Fruit fly (Drosophila melanogaster) whole organism, embryonic: ENCODE measurements around the gene CG7906.

ENCODE experiments used
- CG10366 ChIP-seq: fragments of 200-800 bp; sonication (Bioruptor generic); IDR thresholded peaks from 2 replicates; pipeline ENCODE4 v1.3.6; 2022; ENCODE audit warnings: missing biosample characterization, missing genetic modification characterization
- CG10431 ChIP-seq: fragments of 200-800 bp; sonication (Bioruptor generic); optimal IDR thresholded peaks from 3 replicates; lab custom pipeline; 2018; ENCODE audit warnings: missing biosample characterization, mild to moderate bottlenecking, missing genetic modification characterization
- CG11560 ChIP-seq: fragments of 200-800 bp; sonication (Bioruptor generic); IDR thresholded peaks from 3 replicates; pipeline ENCODE4 v1.3.6; 2022; ENCODE audit warnings: missing biosample characterization, missing genetic modification characterization
- CG12659 ChIP-seq: fragments of 200-800 bp; sonication (Bioruptor generic); optimal IDR thresholded peaks from 3 replicates; lab custom pipeline; 2017; ENCODE audit warnings: mild to moderate bottlenecking, missing biosample characterization, missing genetic modification reagents, missing genetic modification characterization
- CG14014 ChIP-seq: fragments of 200-800 bp; sonication (Bioruptor generic); IDR thresholded peaks from 2 replicates; pipeline ENCODE4 v1.3.6; 2022; ENCODE audit warnings: missing biosample characterization, missing genetic modification characterization
- CG14050 ChIP-seq: fragments of 200-800 bp; sonication (Bioruptor generic); IDR thresholded peaks from 3 replicates; pipeline ENCODE4 v1.3.6; 2022; ENCODE audit warnings: missing biosample characterization, missing genetic modification characterization
- CG16815 ChIP-seq: fragments of 200-800 bp; sonication (Bioruptor generic); optimal IDR thresholded peaks from 3 replicates; lab custom pipeline; 2017; ENCODE audit warnings: missing biosample characterization, mild to moderate bottlenecking, missing genetic modification characterization
- CG17361 ChIP-seq: fragments of 200-800 bp; sonication (Bioruptor generic); IDR thresholded peaks from 3 replicates; pipeline ENCODE4 v1.3.6; 2022; ENCODE audit warnings: missing biosample characterization, missing genetic modification characterization
- CG18599 ChIP-seq: fragments of 200-800 bp; sonication (Bioruptor generic); optimal IDR thresholded peaks from 3 replicates; lab custom pipeline; 2017; ENCODE audit warnings: missing biosample characterization, missing genetic modification characterization, mild to moderate bottlenecking, moderate library complexity, missing genetic modification reagents
- CG2129 ChIP-seq: fragments of 200-800 bp; sonication (Bioruptor generic); IDR thresholded peaks from 2 replicates; pipeline ENCODE4 v1.3.6; 2022; ENCODE audit warnings: missing biosample characterization, missing genetic modification characterization; ENCODE audit not compliant: partially characterized antibody
- CG2199 ChIP-seq: fragments of 200-800 bp; sonication (Bioruptor generic); IDR thresholded peaks from 3 replicates; pipeline ENCODE4 v1.3.6; 2022; ENCODE audit warnings: missing biosample characterization, missing genetic modification characterization
- CG2202 ChIP-seq: fragments of 200-800 bp; sonication (Bioruptor generic); optimal IDR thresholded peaks from 2 replicates; lab custom pipeline; 2018; ENCODE audit warnings: missing biosample characterization, mild to moderate bottlenecking, missing genetic modification characterization
- CG3065 ChIP-seq: fragments of 200-800 bp; sonication (Bioruptor generic); optimal IDR thresholded peaks from 2 replicates; lab custom pipeline; 2016; ENCODE audit warnings: missing biosample characterization, missing genetic modification characterization
- CG32772 ChIP-seq: fragments of 200-800 bp; sonication (Bioruptor generic); IDR thresholded peaks from 2 replicates; pipeline ENCODE4 v1.3.6; 2022; ENCODE audit warnings: missing biosample characterization, missing genetic modification characterization
- CG3281 ChIP-seq: fragments of 200-800 bp; sonication (Bioruptor generic); optimal IDR thresholded peaks from 3 replicates; lab custom pipeline; 2017; ENCODE audit warnings: missing biosample characterization, mild to moderate bottlenecking, missing genetic modification characterization
- CG3407 ChIP-seq: fragments of 200-800 bp; sonication (Bioruptor generic); optimal IDR thresholded peaks from 2 replicates; lab custom pipeline; 2018; ENCODE audit warnings: missing biosample characterization, mild to moderate bottlenecking, missing genetic modification characterization
- CG34224 ChIP-seq: fragments of 200-800 bp; sonication (Bioruptor generic); IDR thresholded peaks from 3 replicates; pipeline ENCODE4 v1.3.6; 2022; ENCODE audit warnings: missing biosample characterization, missing genetic modification characterization; ENCODE audit not compliant: partially characterized antibody
- CG5180 ChIP-seq: fragments of 200-800 bp; sonication (Bioruptor generic); optimal IDR thresholded peaks from 3 replicates; lab custom pipeline; 2017; ENCODE audit warnings: missing biosample characterization, missing genetic modification characterization, mild to moderate bottlenecking, moderate library complexity, missing genetic modification reagents
- CG6254 ChIP-seq: fragments of 200-800 bp; sonication (Bioruptor generic); optimal IDR thresholded peaks from 3 replicates; lab custom pipeline; 2017; ENCODE audit warnings: mild to moderate bottlenecking, missing biosample characterization, missing genetic modification reagents, missing genetic modification characterization
- CG6854 ChIP-seq: fragments of 200-800 bp; sonication (Bioruptor generic); optimal IDR thresholded peaks from 3 replicates; lab custom pipeline; 2017; ENCODE audit warnings: missing biosample characterization, mild to moderate bottlenecking, missing genetic modification characterization
- CG7786 ChIP-seq: fragments of 200-800 bp; sonication (Bioruptor generic); optimal IDR thresholded peaks from 2 replicates; lab custom pipeline; 2016; ENCODE audit warnings: missing biosample characterization, missing genetic modification characterization
- CG7839 ChIP-seq: fragments of 200-800 bp; sonication (Bioruptor generic); optimal IDR thresholded peaks from 3 replicates; lab custom pipeline; 2018; ENCODE audit warnings: missing biosample characterization, mild to moderate bottlenecking, missing genetic modification characterization, moderate library complexity
- CG7987 ChIP-seq: fragments of 200-800 bp; sonication (Bioruptor generic); optimal IDR thresholded peaks from 2 replicates; lab custom pipeline; 2018; ENCODE audit warnings: missing biosample characterization, mild to moderate bottlenecking, missing genetic modification characterization, moderate library complexity
- CG9797 ChIP-seq: fragments of 200-800 bp; sonication (Bioruptor generic); optimal IDR thresholded peaks from 3 replicates; lab custom pipeline; 2018; ENCODE audit warnings: missing biosample characterization, mild to moderate bottlenecking, missing genetic modification characterization
- CHES-1-like ChIP-seq: fragments of 200-800 bp; sonication (Bioruptor generic); optimal IDR thresholded peaks from 2 replicates; lab custom pipeline; 2016; ENCODE audit warnings: missing biosample characterization, missing genetic modification characterization
- CrebB ChIP-seq: fragments of 200-800 bp; sonication (Bioruptor generic); optimal IDR thresholded peaks from 3 replicates; lab custom pipeline; 2018; ENCODE audit warnings: missing biosample characterization, mild to moderate bottlenecking, missing genetic modification characterization
- Dip3 ChIP-seq: fragments of 200-800 bp; sonication (Bioruptor generic); optimal IDR thresholded peaks from 3 replicates; lab custom pipeline; 2016; ENCODE audit warnings: missing biosample characterization, missing genetic modification characterization
- ERR ChIP-seq: fragments of 200-800 bp; sonication (Bioruptor generic); optimal IDR thresholded peaks from 2 replicates; lab custom pipeline; 2016; ENCODE audit warnings: missing biosample characterization, missing genetic modification characterization
- Eip74EF ChIP-seq, 2 experiments: fragments of 200-800 bp in 1 of 2; fragments of >200 bp in 1 of 2; sonication (Bioruptor generic) in 1 of 2; optimal IDR thresholded peaks; 2 replicates each; lab custom pipeline; 2017 to 2019; ENCODE audit warnings: missing biosample characterization in 2 of 2, missing genetic modification characterization in 2 of 2, mild to moderate bottlenecking in 1 of 2, moderate library complexity in 1 of 2
- Hsf ChIP-seq: fragments of 200-800 bp; sonication (Bioruptor generic); optimal IDR thresholded peaks from 3 replicates; lab custom pipeline; 2016; ENCODE audit warnings: missing biosample characterization, missing genetic modification characterization
- Mad ChIP-seq: fragments of 200-800 bp; sonication (Bioruptor generic); optimal IDR thresholded peaks from 2 replicates; lab custom pipeline; 2016; ENCODE audit warnings: missing biosample characterization, missing genetic modification characterization
- Nf-YA ChIP-seq: fragments of 200-800 bp; sonication (Bioruptor generic); IDR thresholded peaks from 2 replicates; pipeline ENCODE4 v1.3.6; 2022; ENCODE audit warnings: missing biosample characterization, missing genetic modification characterization
- Nf-YC ChIP-seq: fragments of 200-800 bp; optimal IDR thresholded peaks from 3 replicates; lab custom pipeline; 2019; ENCODE audit warnings: missing biosample characterization, mild to moderate bottlenecking, missing genetic modification characterization, moderate library complexity
- Optix ChIP-seq: fragments of 200-800 bp; sonication (Bioruptor generic); IDR thresholded peaks from 3 replicates; pipeline ENCODE4 v1.3.6; 2022; ENCODE audit warnings: missing biosample characterization, missing genetic modification characterization
- Vsx1 ChIP-seq: fragments of 200-800 bp; sonication (Bioruptor generic); optimal IDR thresholded peaks from 2 replicates; lab custom pipeline; 2017; ENCODE audit warnings: missing biosample characterization, mild to moderate bottlenecking, missing genetic modification characterization, missing genetic modification reagents
- ac ChIP-seq: fragments of 200-800 bp; sonication (Bioruptor generic); optimal IDR thresholded peaks from 3 replicates; lab custom pipeline; 2017; ENCODE audit warnings: missing biosample characterization, mild to moderate bottlenecking, missing genetic modification characterization
- aop ChIP-seq: fragments of 200-800 bp; sonication (Bioruptor generic); IDR thresholded peaks from 2 replicates; pipeline ENCODE4 v1.3.6; 2022; ENCODE audit warnings: missing biosample characterization, missing genetic modification characterization
- ase ChIP-seq: fragments of 200-800 bp; sonication (Bioruptor generic); IDR thresholded peaks from 3 replicates; pipeline ENCODE4 v1.3.6; 2022; ENCODE audit warnings: missing biosample characterization, missing genetic modification characterization
- bbx ChIP-seq: fragments of 200-800 bp; sonication (Bioruptor generic); IDR thresholded peaks from 2 replicates; pipeline ENCODE4 v1.3.6; 2022; ENCODE audit warnings: missing biosample characterization, missing genetic modification characterization; ENCODE audit not compliant: partially characterized antibody
- crp ChIP-seq, 2 experiments: fragments of 200-800 bp; sonication (Bioruptor generic); optimal IDR thresholded peaks; 2 replicates in 1 of 2; 3 replicates in 1 of 2; lab custom pipeline; 2017; ENCODE audit warnings: missing biosample characterization in 2 of 2, missing genetic modification characterization in 2 of 2, mild to moderate bottlenecking in 1 of 2, moderate library complexity in 1 of 2
- dan ChIP-seq: fragments of 200-800 bp; sonication (Bioruptor generic); IDR thresholded peaks from 2 replicates; pipeline ENCODE4 v1.3.6; 2022; ENCODE audit warnings: missing biosample characterization, missing genetic modification characterization
- dysf ChIP-seq: fragments of 200-800 bp; sonication (Bioruptor generic); IDR thresholded peaks from 3 replicates; pipeline ENCODE4 v1.3.6; 2022; ENCODE audit warnings: missing biosample characterization, missing genetic modification characterization
- esg ChIP-seq: fragments of 200-800 bp; sonication (Bioruptor generic); conservative IDR thresholded peaks from 2 replicates; pipeline ENCODE4 v1.3.6; 2022; ENCODE audit warnings: missing biosample characterization, missing genetic modification characterization
- fd3F ChIP-seq: fragments of 200-800 bp; sonication (Bioruptor generic); optimal IDR thresholded peaks from 2 replicates; lab custom pipeline; 2018; ENCODE audit warnings: missing biosample characterization, mild to moderate bottlenecking, missing genetic modification characterization, moderate library complexity
- mld ChIP-seq: fragments of 200-800 bp; sonication (Bioruptor generic); IDR thresholded peaks from 3 replicates; pipeline ENCODE4 v1.3.6; 2022; ENCODE audit warnings: missing biosample characterization, missing genetic modification characterization; ENCODE audit not compliant: partially characterized antibody
- ranshi ChIP-seq: fragments of 200-800 bp; sonication (Bioruptor generic); IDR thresholded peaks from 2 replicates; pipeline ENCODE4 v1.3.6; 2022; ENCODE audit warnings: missing biosample characterization, missing genetic modification characterization
- run ChIP-seq: fragments of 200-800 bp; sonication (Bioruptor generic); optimal IDR thresholded peaks from 3 replicates; lab custom pipeline; 2018; ENCODE audit warnings: missing biosample characterization, mild to moderate bottlenecking, missing genetic modification characterization
- sens ChIP-seq: fragments of 200-800 bp; sonication (Bioruptor generic); peaks from one replicate; lab custom pipeline; 2016; ENCODE audit warnings: missing biosample characterization, missing genetic modification characterization
- slou ChIP-seq: fragments of 200-800 bp; sonication (Bioruptor generic); optimal IDR thresholded peaks from 3 replicates; lab custom pipeline; 2016; ENCODE audit warnings: missing biosample characterization, missing genetic modification characterization
- sqz ChIP-seq: fragments of 200-800 bp; sonication (Bioruptor generic); optimal IDR thresholded peaks from 3 replicates; lab custom pipeline; 2018; ENCODE audit warnings: missing biosample characterization, mild to moderate bottlenecking, missing genetic modification characterization
- stc ChIP-seq: fragments of 200-800 bp; sonication (Bioruptor generic); IDR thresholded peaks from 2 replicates; pipeline ENCODE4 v1.3.6; 2022; ENCODE audit warnings: missing biosample characterization, missing genetic modification characterization

The CG7906 gene

DNA sequence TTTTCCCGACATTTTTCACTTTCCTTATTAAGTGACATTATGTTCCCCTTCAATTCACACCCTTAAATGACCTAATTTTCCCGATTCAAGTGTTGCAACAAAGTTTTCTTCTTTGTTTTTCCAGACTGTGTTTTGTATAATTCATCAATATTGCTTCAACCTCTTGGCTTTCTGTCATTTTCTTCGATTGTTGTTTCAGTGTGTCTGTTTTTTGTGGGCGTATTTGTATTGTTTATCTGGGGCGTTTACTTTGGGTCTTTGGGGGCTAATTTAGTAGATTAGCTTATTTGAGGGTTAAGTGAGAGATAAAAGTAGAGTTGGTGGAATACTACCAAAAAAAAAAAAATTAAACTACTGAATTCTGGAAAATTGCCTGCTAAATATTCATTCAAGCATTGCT lies 40.7 kb upstream of the CG7906 start (continued):
- TF ChIP-seq CG3281 (GFP tag; lab: Kevin White, UChicago) (peak; percentile 31), CG7786 (GFP tag; lab: Kevin White, UChicago) (no peak), CG2202 (tag; lab: Kevin White, UChicago) (peak; percentile 39), bbx (no peak), CG12659 (peak; percentile 32), CG2199 (GFP tag; lab: Robert Waterston, UW) (no peak), slou (GFP tag; lab: Kevin White, UChicago) (no peak), dan (GFP tag; lab: Robert Waterston, UW) (no peak), Mad (no peak), CG16815 (no peak), Nf-YC (tag; lab: Kevin White, UChicago) (no peak), CrebB (tag; lab: Kevin White, UChicago) (peak; percentile 23), CG10431 (GFP tag; lab: Kevin White, UChicago) (peak; percentile 61), CG9797 (GFP tag; lab: Kevin White, UChicago) (no peak), Dip3 (GFP tag; lab: Kevin White, UChicago) (no peak), Vsx1 (GFP tag; lab: Kevin White, UChicago) (peak; percentile 79), esg (GFP tag; lab: Robert Waterston, UW) (no peak), CG3407 (GFP tag; lab: Kevin White, UChicago) (peak; percentile 56), dysf (no peak), CG7987 (GFP tag; lab: Kevin White, UChicago) (peak; percentile 65), ERR (GFP tag; lab: Kevin White, UChicago) (no peak), sqz (peak; percentile 67), fd3F (peak; percentile 38), CG34224 (GFP tag; lab: Robert Waterston, UW) (no peak), Eip74EF (GFP tag; optimal IDR thresholded peaks at IDR 0.05; lab: Kevin White, UChicago) (no peak), ase (GFP tag; lab: Robert Waterston, UW) (no peak), Optix (GFP tag; lab: Robert Waterston, UW) (no peak), CG6854 (GFP tag; lab: Kevin White, UChicago) (no peak), stc (no peak), Nf-YA (GFP tag; lab: Robert Waterston, UW) (0 out of 2 replicates have a peak, but pooled peaks have one; percentile 10), CG7839 (tag; lab: Kevin White, UChicago) (no peak), CG32772 (GFP tag; lab: Robert Waterston, UW) (no peak), CG14050 (GFP tag; lab: Robert Waterston, UW) (peak; percentile 38; the same call in 1 of the 3 replicates), sens (GFP tag; lab: Kevin White, UChicago) (peak; percentile 81), CHES-1-like (peak; percentile 30), aop (GFP tag; lab: Robert Waterston, UW) (no peak), Hsf (GFP tag; lab: Kevin White, UChicago) (no peak), CG10366 (0 out of 2 replicates have a peak, but pooled peaks have one; percentile 14), CG6254 (GFP tag; lab: Kevin White, UChicago) (no peak), CG5180 (GFP tag; lab: Kevin White, UChicago) (peak; percentile 38), ac (no peak), CG3065 (GFP tag; lab: Kevin White, UChicago) (peak; percentile 22), CG14014 (GFP tag; lab: Robert Waterston, UW) (peak; percentile 37; the same call in 1 of the 2 replicates), CG17361 (GFP tag; lab: Robert Waterston, UW) (no peak), ranshi (GFP tag; lab: Robert Waterston, UW) (no peak), mld (no peak), CG11560 (tag; lab: Robert Waterston, UW) (no peak), CG18599 (GFP tag; lab: Kevin White, UChicago) (peak; percentile 53), run (tag; lab: Kevin White, UChicago) (no peak), crp (GFP tag; optimal IDR thresholded peaks at IDR 0.05; lab: Kevin White, UChicago) (no peak), CG2129 (GFP tag; lab: Robert Waterston, UW) (no peak)
